Fruit fly (Drosophila melanogaster): Measurements from ENCODE around the gene santa-maria.

DNA sequence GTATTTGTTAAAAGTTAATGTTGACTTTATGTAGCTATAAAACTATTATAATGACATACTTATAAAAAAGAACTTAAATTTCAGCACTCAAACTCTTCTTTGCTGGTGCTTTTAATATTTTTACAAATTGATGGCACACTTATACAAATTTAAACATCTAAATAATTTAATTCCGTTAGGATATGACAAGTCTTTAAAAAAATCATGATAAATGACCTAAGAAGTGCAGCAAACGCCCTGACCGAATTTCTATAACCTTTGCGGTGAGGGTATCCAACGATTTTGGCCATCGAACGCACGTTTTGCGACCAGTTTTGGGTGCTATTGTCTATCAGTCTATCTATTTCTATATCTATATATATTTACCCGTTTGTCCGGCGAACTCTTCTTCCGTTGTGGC, 8.1 kb downstream of the santa-maria start:
- no peak for TF ChIP-seq insv (optimal IDR thresholded peaks at IDR 0.05)
- TF ChIP-seq psq (optimal IDR thresholded peaks at IDR 0.05) = no peak
- TF ChIP-seq Sin3A (optimal IDR thresholded peaks at IDR 0.05) = no peak
- TF ChIP-seq h (optimal IDR thresholded peaks at IDR 0.05) = no peak
- TF ChIP-seq Myc (optimal IDR thresholded peaks at IDR 0.05) = no peak
- TF ChIP-seq ttk (optimal IDR thresholded peaks at IDR 0.05) = no peak

Measured in Kc167 (cell line).